Fruit fly (Drosophila melanogaster) S2 (cell line): Measurements from ENCODE around the gene Dtg.

Experiments
- CG8478 ChIP-seq: fragments of >200 bp; optimal IDR thresholded peaks from 2 replicates; lab custom pipeline; 2018
- CTCF ChIP-seq, 2 experiments: fragments of >200 bp; optimal IDR thresholded peaks; 2 replicates each; lab custom pipeline; 2018

DNA sequence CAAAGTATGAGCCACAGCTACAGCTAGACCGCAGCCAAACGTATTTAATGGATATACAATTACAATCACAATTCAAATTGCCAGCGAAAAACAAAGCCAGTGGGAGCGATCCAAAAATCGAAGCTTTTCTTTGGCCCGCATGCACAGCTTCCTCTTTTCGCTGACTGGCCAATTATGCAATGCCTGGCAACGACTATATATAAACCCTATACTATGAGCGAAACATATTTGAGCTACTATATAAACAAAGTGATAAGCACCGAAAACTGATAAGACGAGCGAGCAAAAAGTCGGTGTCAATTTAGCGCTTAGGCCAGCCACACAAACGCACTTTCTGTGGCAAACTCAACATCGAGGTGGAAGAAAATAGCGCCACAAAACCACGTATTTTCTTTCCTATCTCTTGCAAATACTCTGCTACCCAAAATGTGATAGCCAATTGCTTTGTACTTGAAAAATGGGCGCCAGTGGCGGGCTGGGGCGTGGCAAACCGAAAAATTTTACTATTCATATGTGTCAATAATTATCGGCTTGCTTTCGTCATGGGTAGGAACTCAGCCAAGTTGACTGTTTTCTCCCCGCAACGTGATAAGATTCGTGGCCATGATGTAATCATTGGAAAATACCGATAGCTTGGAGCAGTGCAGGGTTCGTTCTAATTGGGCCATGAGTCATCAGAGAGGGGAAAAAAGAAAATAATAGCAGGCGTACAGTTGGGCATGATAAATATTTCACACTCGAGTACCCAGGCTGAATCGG, 51.9 kb downstream of the Dtg start:
- TF ChIP-seq CG8478 (lab: Kevin White, UChicago): no peak
- TF ChIP-seq CTCF (optimal IDR thresholded peaks at IDR 0.05; lab: Kevin White, UChicago): no peak
